Fruit fly (Drosophila melanogaster): ENCODE measurements around the gene CG33252.
A peak's percentile ranks its signal among the peaks of the same experiment; 100 is the strongest.

CG33252 gene

DNA sequence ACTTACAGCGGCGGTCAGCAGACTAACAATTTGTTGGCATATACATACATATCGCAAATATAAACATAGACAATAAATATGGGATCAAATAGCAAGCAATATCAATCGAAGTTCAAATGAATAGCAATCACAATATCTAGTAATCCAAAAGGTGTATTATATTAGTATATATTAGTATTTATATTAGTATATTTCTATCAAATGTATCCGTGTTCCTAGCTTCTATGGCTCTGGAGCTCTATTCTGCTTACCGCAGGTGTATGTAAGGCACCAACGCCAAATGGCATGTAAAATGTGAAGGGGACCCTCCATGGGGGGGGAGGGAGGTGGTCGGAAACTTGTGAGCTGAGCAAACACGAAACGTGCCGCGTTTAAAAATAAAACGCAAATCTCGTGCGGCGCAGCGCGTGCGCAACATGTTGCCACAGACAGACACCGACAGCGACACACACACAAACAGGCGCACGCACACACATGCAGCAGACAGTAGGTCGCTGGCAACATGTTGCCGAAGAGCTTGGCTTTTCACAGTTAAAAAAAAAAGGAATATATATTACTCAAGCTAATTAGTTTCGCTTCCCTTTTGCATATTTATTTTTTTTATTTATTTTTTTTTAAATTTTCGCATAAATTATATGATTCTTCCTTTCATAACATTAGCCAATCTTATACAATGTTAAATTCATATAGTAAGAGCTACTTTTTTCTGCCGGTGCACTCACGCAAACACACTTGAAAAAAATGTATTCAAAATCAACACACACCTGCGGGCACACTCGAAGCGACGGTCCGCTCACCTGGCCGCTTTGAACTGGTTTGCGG, 33.7 kb upstream of the CG33252 start:
- TF ChIP-seq CG10348 (GFP tag; IDR thresholded peaks at IDR 0.05) (no peak), D1 (tag; optimal IDR thresholded peaks at IDR 0.05) (peak; percentile 10), CG17806 (tag; optimal IDR thresholded peaks at IDR 0.05) (peak; percentile 74), CG13204 (GFP tag; optimal IDR thresholded peaks at IDR 0.05) (peak; percentile 26), Pif1B (GFP tag; optimal IDR thresholded peaks at IDR 0.05) (peak; percentile 48), CG8301 (tag; optimal IDR thresholded peaks at IDR 0.05) (peak; percentile 76), Ets98B (GFP tag; IDR thresholded peaks at IDR 0.05) (peak; percentile 56), CG32121 (GFP tag; IDR thresholded peaks at IDR 0.05) (peak; percentile 83), CG9948 (tag; optimal IDR thresholded peaks at IDR 0.05) (peak; percentile 69), EcR (GFP tag; optimal IDR thresholded peaks at IDR 0.05) (no peak), CG34367 (tag; optimal IDR thresholded peaks at IDR 0.05) (peak; percentile 70), rn (GFP tag; IDR thresholded peaks at IDR 0.05) (peak; percentile 55), CG12605 (GFP tag; IDR thresholded peaks at IDR 0.05) (peak; percentile 52), Pif1A (GFP tag; optimal IDR thresholded peaks at IDR 0.05) (peak; percentile 70), CG15710 (tag; optimal IDR thresholded peaks at IDR 0.05) (peak; percentile 80), gl (tag; optimal IDR thresholded peaks at IDR 0.05) (peak; percentile 24), CG14655 (GFP tag; optimal IDR thresholded peaks at IDR 0.05) (peak; percentile 79), CG4496 (GFP tag; IDR thresholded peaks at IDR 0.05) (peak; percentile 84), CG8159 (tag; optimal IDR thresholded peaks at IDR 0.05) (peak; percentile 75), Snoo (tag; optimal IDR thresholded peaks at IDR 0.05) (peak; percentile 63), fd96Ca (GFP tag; IDR thresholded peaks at IDR 0.05) (no peak; the same call in 2 of the 3 replicates)

DNA sequence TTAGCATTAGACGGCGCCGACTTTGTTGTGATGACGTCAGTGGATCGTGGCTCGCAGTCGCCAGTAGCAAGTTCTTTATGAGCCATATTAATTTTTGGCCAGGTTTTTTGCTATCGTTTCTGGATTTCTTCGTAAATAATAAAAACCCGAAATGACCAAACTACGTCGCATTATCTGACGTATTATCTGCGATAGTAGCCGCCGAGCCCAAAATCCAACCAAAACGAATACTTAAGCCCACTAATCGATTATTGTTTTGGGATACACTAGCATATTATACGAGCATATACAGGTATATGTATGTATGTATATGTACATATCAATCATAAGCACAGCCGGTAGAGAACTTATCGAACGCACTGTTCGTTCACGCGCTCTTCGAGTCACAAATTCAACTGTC, 29.7 kb upstream of the CG33252 start:
- TF ChIP-seq gl (tag; optimal IDR thresholded peaks at IDR 0.05) (no peak), fd96Ca (GFP tag; IDR thresholded peaks at IDR 0.05) (no peak), CG8301 (tag; optimal IDR thresholded peaks at IDR 0.05) (no peak), CG8159 (tag; optimal IDR thresholded peaks at IDR 0.05) (no peak), rn (GFP tag; IDR thresholded peaks at IDR 0.05) (no peak), CG9948 (tag; optimal IDR thresholded peaks at IDR 0.05) (no peak), CG12605 (GFP tag; IDR thresholded peaks at IDR 0.05) (no peak), CG15710 (tag; optimal IDR thresholded peaks at IDR 0.05) (no peak), EcR (GFP tag; optimal IDR thresholded peaks at IDR 0.05) (no peak), CG10348 (GFP tag; IDR thresholded peaks at IDR 0.05) (no peak), CG34367 (tag; optimal IDR thresholded peaks at IDR 0.05) (no peak), CG4496 (GFP tag; IDR thresholded peaks at IDR 0.05) (no peak)

DNA sequence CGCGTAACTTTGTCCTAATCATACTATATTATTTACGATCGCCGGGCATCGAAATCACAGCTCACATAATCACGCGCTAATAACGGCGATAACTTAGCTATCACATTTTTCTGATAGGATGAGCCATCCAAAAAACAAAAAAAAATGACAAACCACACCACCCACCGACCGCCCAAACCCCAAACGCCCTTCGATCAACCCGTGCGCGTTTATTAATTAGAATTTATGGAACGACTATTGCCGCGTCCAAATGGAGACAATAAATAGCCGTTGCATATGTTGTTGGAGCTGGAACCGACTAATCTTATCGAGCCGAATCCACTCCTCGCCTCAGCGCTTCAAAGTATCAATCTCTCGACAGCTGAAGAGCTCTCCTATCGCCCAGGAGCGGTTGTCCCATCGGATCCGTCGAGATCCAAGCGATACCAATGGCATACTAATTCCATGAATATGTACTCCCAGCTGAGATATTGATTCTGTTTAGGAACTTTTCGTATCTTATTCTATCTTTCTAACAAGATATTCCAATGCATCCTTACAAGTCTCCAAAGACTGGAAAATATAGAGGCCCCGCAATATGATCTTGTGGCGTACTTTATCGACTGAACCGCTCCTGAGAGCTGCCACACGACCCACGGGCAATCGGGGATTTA, 27.2 kb upstream of the CG33252 start:
- TF ChIP-seq CG17806 (tag; optimal IDR thresholded peaks at IDR 0.05), result no peak
- no peak for TF ChIP-seq fd96Ca (GFP tag; IDR thresholded peaks at IDR 0.05)

dm6 chrX:16923503-16923902, 26.5 kb upstream of the CG33252 start:
- TF ChIP-seq EcR (GFP tag; optimal IDR thresholded peaks at IDR 0.05), result no peak
- no peak for TF ChIP-seq fd96Ca (GFP tag; IDR thresholded peaks at IDR 0.05)
- TF ChIP-seq CG32121 (GFP tag; IDR thresholded peaks at IDR 0.05), result no peak
- TF ChIP-seq Snoo (tag; optimal IDR thresholded peaks at IDR 0.05), result no peak
- TF ChIP-seq rn (GFP tag; IDR thresholded peaks at IDR 0.05), result no peak
- no peak for TF ChIP-seq gl (tag; optimal IDR thresholded peaks at IDR 0.05)
- no peak for TF ChIP-seq CG8301 (tag; optimal IDR thresholded peaks at IDR 0.05)
- TF ChIP-seq CG13204 (GFP tag; optimal IDR thresholded peaks at IDR 0.05), result no peak
- no peak for TF ChIP-seq CG9948 (tag; optimal IDR thresholded peaks at IDR 0.05)
- no peak for TF ChIP-seq CG8159 (tag; optimal IDR thresholded peaks at IDR 0.05)
- TF ChIP-seq Ets98B (GFP tag; IDR thresholded peaks at IDR 0.05), result no peak
- no peak for TF ChIP-seq CG10348 (GFP tag; IDR thresholded peaks at IDR 0.05)
- TF ChIP-seq CG14655 (GFP tag; optimal IDR thresholded peaks at IDR 0.05), result no peak
- TF ChIP-seq CG12605 (GFP tag; IDR thresholded peaks at IDR 0.05), result no peak
- TF ChIP-seq Pif1B (GFP tag; optimal IDR thresholded peaks at IDR 0.05), result no peak

DNA sequence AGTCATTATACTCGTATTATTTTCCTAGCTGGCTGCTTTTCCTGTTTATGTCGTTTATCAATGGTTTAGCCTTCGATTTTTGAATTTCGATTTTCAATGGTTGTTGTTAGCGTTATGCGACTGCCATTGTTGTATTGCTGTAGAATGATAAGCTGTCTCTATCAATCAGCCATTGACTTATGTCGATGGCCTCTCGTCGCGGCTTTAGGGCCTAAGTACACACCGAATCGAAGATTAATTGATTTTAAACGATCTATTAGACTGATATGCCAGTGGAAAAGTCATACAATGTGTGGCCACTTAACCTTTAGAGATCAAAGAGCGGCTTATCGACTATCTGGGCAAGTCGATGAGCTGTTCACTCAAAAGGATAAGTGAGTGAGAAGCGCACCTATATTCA, 25.6 kb upstream of the CG33252 start:
- TF ChIP-seq CG17806 (tag; optimal IDR thresholded peaks at IDR 0.05) (no peak), fd96Ca (GFP tag; IDR thresholded peaks at IDR 0.05) (no peak), CG32121 (GFP tag; IDR thresholded peaks at IDR 0.05) (no peak), CG9948 (tag; optimal IDR thresholded peaks at IDR 0.05) (no peak), CG10348 (GFP tag; IDR thresholded peaks at IDR 0.05) (no peak), Snoo (tag; optimal IDR thresholded peaks at IDR 0.05) (no peak), CG8159 (tag; optimal IDR thresholded peaks at IDR 0.05) (no peak), CG14655 (GFP tag; optimal IDR thresholded peaks at IDR 0.05) (no peak), CG8301 (tag; optimal IDR thresholded peaks at IDR 0.05) (no peak), CG15710 (tag; optimal IDR thresholded peaks at IDR 0.05) (no peak), Pif1B (GFP tag; optimal IDR thresholded peaks at IDR 0.05) (no peak), CG4496 (GFP tag; IDR thresholded peaks at IDR 0.05) (no peak), gl (tag; optimal IDR thresholded peaks at IDR 0.05) (no peak), Pif1A (GFP tag; optimal IDR thresholded peaks at IDR 0.05) (no peak)

All from whole organism, pupa.